Worm (Caenorhabditis elegans) whole organism, L4 larva: Measurements from ENCODE around the gene F59A6.13.

Experiments used
- F26F4.8 ChIP-seq: fragments of 200-800 bp; sonication (Bioruptor generic); conservative IDR thresholded peaks from 2 replicates; pipeline ENCODE4 v1.3.6; 2022; ENCODE audit warnings: missing genetic modification characterization, missing compliant biosample characterization
- F37D6.2 ChIP-seq: sonication (generic microtip); optimal IDR thresholded peaks from 2 replicates; lab custom pipeline; 2016; ENCODE audit warnings: mild to moderate bottlenecking, missing genetic modification characterization, missing compliant biosample characterization
- R02D3.7 ChIP-seq: fragments of 150-350 bp; sonication (generic microtip); optimal IDR thresholded peaks from 3 replicates; lab custom pipeline; 2014; ENCODE audit warnings: missing biosample characterization, missing genetic modification characterization
- Y48G9A.11 ChIP-seq: fragments of 200-800 bp; sonication (Bioruptor generic); IDR thresholded peaks from 2 replicates; pipeline ENCODE4 v1.3.6; 2022; ENCODE audit warnings: missing genetic modification reagents, missing genetic modification characterization, missing compliant biosample characterization
- Y5F2A.4 ChIP-seq: fragments of 200-800 bp; sonication (Bioruptor generic); optimal IDR thresholded peaks from 2 replicates; lab custom pipeline; 2018; ENCODE audit warnings: mild to moderate bottlenecking, missing genetic modification characterization, missing compliant biosample characterization
- Y75B8A.6 ChIP-seq: fragments of 200-800 bp; sonication (Bioruptor generic); IDR thresholded peaks from 2 replicates; pipeline ENCODE4 v1.3.6; 2022; ENCODE audit warnings: missing genetic modification reagents, missing genetic modification characterization, missing compliant biosample characterization
- aha-1 ChIP-seq: fragments of 150-350 bp; peaks from one replicate; lab custom pipeline; 2014; ENCODE audit warnings: missing biosample characterization, missing genetic modification characterization
- attf-4 ChIP-seq: sonication (generic microtip); optimal IDR thresholded peaks from 3 replicates; lab custom pipeline; 2017; ENCODE audit warnings: missing biosample characterization, missing genetic modification characterization
- ceh-20 ChIP-seq: fragments of 200-800 bp; sonication (Bioruptor generic); IDR thresholded peaks from 2 replicates; pipeline ENCODE4 v1.3.6; 2022; ENCODE audit warnings: missing genetic modification reagents, missing genetic modification characterization, missing compliant biosample characterization
- ceh-28 ChIP-seq: fragments of 150-350 bp; optimal IDR thresholded peaks from 2 replicates; lab custom pipeline; 2014; ENCODE audit warnings: missing biosample characterization, missing genetic modification reagents, missing genetic modification characterization
- ceh-44 ChIP-seq: fragments of 200-800 bp; sonication (Bioruptor generic); IDR thresholded peaks from 2 replicates; pipeline ENCODE4 v1.3.6; 2022; ENCODE audit warnings: missing genetic modification reagents, missing genetic modification characterization, missing compliant biosample characterization
- ceh-62 ChIP-seq: sonication (generic microtip); optimal IDR thresholded peaks from 2 replicates; lab custom pipeline; 2017; ENCODE audit warnings: missing biosample characterization, missing genetic modification characterization
- daf-12 ChIP-seq: fragments of 150-350 bp; optimal IDR thresholded peaks from 2 replicates; lab custom pipeline; 2014; ENCODE audit warnings: missing biosample characterization, missing genetic modification reagents, missing genetic modification characterization
- daf-16 ChIP-seq, 3 experiments: sonication (generic microtip); optimal IDR thresholded peaks; 2 replicates each; lab custom pipeline; 2016 to 2017; ENCODE audit warnings: missing genetic modification characterization in 3 of 3, missing genetic modification reagents in 3 of 3, mild to moderate bottlenecking in 2 of 3, missing compliant biosample characterization in 2 of 3, missing biosample characterization in 1 of 3, moderate library complexity in 1 of 3
- daf-19 ChIP-seq: fragments of 200-800 bp; sonication (Bioruptor generic); conservative IDR thresholded peaks from 2 replicates; pipeline ENCODE4 v1.3.6; 2022; ENCODE audit warnings: missing genetic modification characterization, missing compliant biosample characterization
- daf-8 ChIP-seq: fragments of 200-800 bp; sonication (Bioruptor generic); IDR thresholded peaks from 2 replicates; pipeline ENCODE4 v1.3.6; 2022; ENCODE audit warnings: missing genetic modification characterization, missing compliant biosample characterization
- dmd-8 ChIP-seq: fragments of 200-800 bp; sonication (Bioruptor generic); IDR thresholded peaks from 2 replicates; pipeline ENCODE4 v1.3.6; 2022; ENCODE audit warnings: missing genetic modification characterization, missing compliant biosample characterization
- egl-27 ChIP-seq: sonication (generic microtip); optimal IDR thresholded peaks from 3 replicates; lab custom pipeline; 2017; ENCODE audit warnings: missing biosample characterization, missing genetic modification reagents, missing genetic modification characterization
- fkh-10 ChIP-seq: fragments of 150-350 bp; optimal IDR thresholded peaks from 2 replicates; lab custom pipeline; 2014; ENCODE audit warnings: missing biosample characterization, missing genetic modification reagents, missing genetic modification characterization
- hif-1 ChIP-seq, 2 experiments: sonication (generic microtip); optimal IDR thresholded peaks; 2 replicates each; lab custom pipeline; 2016 to 2017; ENCODE audit warnings: missing compliant biosample characterization in 2 of 2, missing genetic modification characterization in 2 of 2, missing genetic modification reagents in 2 of 2, missing genotype in 2 of 2, mild to moderate bottlenecking in 1 of 2
- hlh-30 ChIP-seq: sonication (generic microtip); optimal IDR thresholded peaks from 2 replicates; lab custom pipeline; 2017; ENCODE audit warnings: antibody characterized with exemption, mild to moderate bottlenecking, missing genetic modification characterization, missing compliant biosample characterization; ENCODE audit not compliant: insufficient read depth
- jun-1 ChIP-seq: fragments of 150-350 bp; optimal IDR thresholded peaks from 2 replicates; lab custom pipeline; 2014; ENCODE audit warnings: missing biosample characterization, missing genetic modification reagents, missing genetic modification characterization
- lin-1 ChIP-seq: fragments of 200-800 bp; sonication (Bioruptor generic); IDR thresholded peaks from 2 replicates; pipeline ENCODE4 v1.3.6; 2022; ENCODE audit warnings: missing genetic modification reagents, missing genetic modification characterization, missing compliant biosample characterization
- lin-15B ChIP-seq: fragments of 150-350 bp; sonication (generic microtip); optimal IDR thresholded peaks from 3 replicates; lab custom pipeline; 2014; ENCODE audit warnings: missing biosample characterization, missing genetic modification characterization
- lin-29 ChIP-seq: fragments of 200-800 bp; sonication (Bioruptor generic); IDR thresholded peaks from 2 replicates; pipeline ENCODE4 v1.3.6; 2022; ENCODE audit warnings: missing genetic modification reagents, missing genetic modification characterization, missing compliant biosample characterization
- lin-39 ChIP-seq: fragments of 150-350 bp; optimal IDR thresholded peaks from 2 replicates; lab custom pipeline; 2014; ENCODE audit warnings: missing biosample characterization, missing genetic modification reagents, missing genetic modification characterization
- madf-5 ChIP-seq, 2 experiments: fragments of 200-800 bp; sonication (Bioruptor generic); IDR thresholded peaks; 2 replicates each; pipeline ENCODE4 v1.3.6; 2022; ENCODE audit warnings: missing compliant biosample characterization in 2 of 2, missing genetic modification characterization in 2 of 2
- mes-2 ChIP-seq: sonication (generic microtip); optimal IDR thresholded peaks from 2 replicates; lab custom pipeline; 2016; ENCODE audit warnings: missing genotype, mild to moderate bottlenecking, missing genetic modification characterization, missing compliant biosample characterization; ENCODE audit not compliant: poor library complexity, severe bottlenecking
- nhr-10 ChIP-seq: fragments of 150-350 bp; optimal IDR thresholded peaks from 2 replicates; lab custom pipeline; 2014; ENCODE audit warnings: missing biosample characterization, missing genetic modification characterization
- nhr-25 ChIP-seq: sonication (generic microtip); optimal IDR thresholded peaks from 2 replicates; lab custom pipeline; 2017; ENCODE audit warnings: missing genetic modification characterization, mild to moderate bottlenecking, missing compliant biosample characterization, antibody characterized with exemption, moderate library complexity, borderline replicate concordance; ENCODE audit not compliant: insufficient read depth
- nhr-41 ChIP-seq: fragments of 200-800 bp; sonication (Bioruptor generic); IDR thresholded peaks from 2 replicates; pipeline ENCODE4 v1.3.6; 2022; ENCODE audit warnings: missing genetic modification reagents, missing genetic modification characterization, missing compliant biosample characterization
- nhr-6 ChIP-seq: fragments of 150-350 bp; optimal IDR thresholded peaks from 2 replicates; lab custom pipeline; 2014; ENCODE audit warnings: missing biosample characterization, missing genetic modification characterization
- sdz-12 ChIP-seq: fragments of 200-800 bp; sonication (Bioruptor generic); optimal IDR thresholded peaks from 2 replicates; lab custom pipeline; 2018; ENCODE audit warnings: mild to moderate bottlenecking, missing genetic modification characterization, missing compliant biosample characterization
- snpc-4 ChIP-seq: fragments of 150-350 bp; optimal IDR thresholded peaks from 2 replicates; lab custom pipeline; 2014; ENCODE audit warnings: missing biosample characterization, missing genetic modification characterization
- spr-3 ChIP-seq: fragments of 200-800 bp; sonication (Bioruptor generic); optimal IDR thresholded peaks from 2 replicates; lab custom pipeline; 2018; ENCODE audit warnings: mild to moderate bottlenecking, missing genetic modification characterization, missing compliant biosample characterization
- tag-97 ChIP-seq: fragments of 200-800 bp; sonication (Bioruptor generic); IDR thresholded peaks from 2 replicates; pipeline ENCODE4 v1.3.6; 2022; ENCODE audit warnings: missing genetic modification characterization, missing compliant biosample characterization
- unc-62 ChIP-seq, 3 experiments: fragments of 150-350 bp in 1 of 3; sonication (generic microtip); optimal IDR thresholded peaks in 2 of 3; peaks in 1 of 3; 1 replicate in 1 of 3; 2 replicates in 2 of 3; lab custom pipeline; 2014 to 2017; ENCODE audit warnings: missing biosample characterization in 3 of 3, missing genetic modification characterization in 3 of 3, missing genetic modification reagents in 3 of 3, missing genotype in 1 of 3
- zfp-3 ChIP-seq: fragments of 200-800 bp; sonication (Bioruptor generic); conservative IDR thresholded peaks from 2 replicates; pipeline ENCODE4 v1.3.6; 2022; ENCODE audit warnings: missing genetic modification reagents, missing genetic modification characterization, missing compliant biosample characterization
- zip-11 ChIP-seq: fragments of 200-800 bp; sonication (Bioruptor generic); IDR thresholded peaks from 2 replicates; pipeline ENCODE4 v1.3.6; 2022; ENCODE audit warnings: missing genetic modification characterization, missing compliant biosample characterization
- ztf-11 ChIP-seq: fragments of 150-350 bp; optimal IDR thresholded peaks from 2 replicates; lab custom pipeline; 2014; ENCODE audit warnings: missing biosample characterization, missing genetic modification characterization

Gene F59A6.13

DNA sequence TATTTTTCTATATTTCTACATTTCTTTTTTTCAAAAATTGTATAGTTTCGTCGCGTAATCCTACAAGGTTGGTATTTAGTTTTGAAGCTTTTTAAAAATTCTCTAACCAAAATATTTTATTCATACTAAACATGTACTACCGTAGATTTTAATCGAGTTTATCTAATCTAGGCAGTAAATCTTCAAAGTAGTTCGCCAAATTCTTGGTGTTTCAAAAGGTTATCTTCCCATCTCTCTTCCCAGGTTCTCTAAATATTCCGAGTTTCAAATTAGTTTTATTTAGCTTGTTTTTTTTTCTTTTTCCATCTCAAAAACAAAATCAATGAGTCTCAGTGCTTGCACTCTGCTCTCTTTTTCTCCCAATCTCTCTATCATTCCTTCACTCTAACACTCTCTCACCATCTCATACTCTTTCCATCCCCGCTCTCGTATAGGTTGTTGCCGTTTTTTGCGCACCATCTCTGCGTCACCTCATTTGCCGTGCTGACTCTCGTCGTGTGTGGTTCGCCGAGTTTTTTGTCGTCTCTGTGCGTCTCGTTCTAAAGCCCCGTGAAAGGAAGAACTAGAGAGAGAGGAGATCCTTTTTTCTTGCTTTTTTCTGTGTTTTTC, 5.5 kb upstream of the F59A6.13 start (continued):
- TF ChIP-seq mes-2 (tag; lab: Kevin White, UChicago): peak; percentile 69
- peak; percentile 77 for TF ChIP-seq hlh-30
- TF ChIP-seq spr-3: no peak
- no peak for TF ChIP-seq ztf-11 (tag; lab: Kevin White, UChicago)
- no peak for TF ChIP-seq ceh-28 (tag; lab: Kevin White, UChicago)
- no peak for TF ChIP-seq zfp-3 (GFP tag; lab: Robert Waterston, UW)
- TF ChIP-seq daf-12 (tag; lab: Kevin White, UChicago): no peak
- TF ChIP-seq lin-1 (GFP tag; lab: Robert Waterston, UW): no peak
- TF ChIP-seq Y5F2A.4 (GFP tag; lab: Kevin White, UChicago): no peak
- TF ChIP-seq hif-1 (tag; optimal IDR thresholded peaks at IDR 0.05; lab: Kevin White, UChicago): peak in 1 of 2 experiments; percentile 51
- no peak for TF ChIP-seq snpc-4 (tag; lab: Kevin White, UChicago)
- no peak for TF ChIP-seq madf-5 (GFP tag; IDR thresholded peaks at IDR 0.05; lab: Robert Waterston, UW)
- no peak for TF ChIP-seq lin-29 (GFP tag; lab: Robert Waterston, UW)
- peak; percentile 11 to 19 for TF ChIP-seq daf-16 (GFP tag; optimal IDR thresholded peaks at IDR 0.05; lab: Kevin White, UChicago)
- peak; percentile 74 for TF ChIP-seq daf-16 (tag; optimal IDR thresholded peaks at IDR 0.05; lab: Kevin White, UChicago)
- TF ChIP-seq nhr-41 (GFP tag; lab: Robert Waterston, UW): no peak
- no peak for TF ChIP-seq ceh-62 (tag; lab: Kevin White, UChicago)
- no peak for TF ChIP-seq lin-39 (tag; lab: Kevin White, UChicago)
- peak; percentile 58 for TF ChIP-seq fkh-10 (GFP tag; lab: Kevin White, UChicago)
- no peak for TF ChIP-seq daf-8 (GFP tag; lab: Robert Waterston, UW)
- peak; percentile 97 for TF ChIP-seq aha-1
- no peak for TF ChIP-seq sdz-12 (GFP tag; lab: Kevin White, UChicago)
- TF ChIP-seq R02D3.7 (tag; lab: Kevin White, UChicago): no peak
- no peak for TF ChIP-seq Y48G9A.11 (GFP tag; lab: Robert Waterston, UW)
- no peak for TF ChIP-seq lin-15B
- no peak for TF ChIP-seq attf-4 (tag; lab: Kevin White, UChicago)
- TF ChIP-seq nhr-6: peak; percentile 21
- TF ChIP-seq daf-19 (GFP tag; lab: Robert Waterston, UW): no peak
- no peak for TF ChIP-seq dmd-8 (GFP tag; lab: Robert Waterston, UW)
- no peak for TF ChIP-seq nhr-10 (tag; lab: Kevin White, UChicago)
- TF ChIP-seq F26F4.8 (GFP tag; lab: Robert Waterston, UW): no peak
- TF ChIP-seq F37D6.2: peak; percentile 5
- no peak for TF ChIP-seq nhr-25 (tag; lab: Kevin White, UChicago)
- no peak for TF ChIP-seq egl-27
- no peak for TF ChIP-seq zip-11 (GFP tag; lab: Robert Waterston, UW)
- no peak for TF ChIP-seq tag-97 (GFP tag; lab: Robert Waterston, UW)
- TF ChIP-seq ceh-44: no peak
- TF ChIP-seq Y75B8A.6 (GFP tag; lab: Robert Waterston, UW): no peak
- peak; percentile 44 for TF ChIP-seq ceh-20 (GFP tag; lab: Robert Waterston, UW)

DNA sequence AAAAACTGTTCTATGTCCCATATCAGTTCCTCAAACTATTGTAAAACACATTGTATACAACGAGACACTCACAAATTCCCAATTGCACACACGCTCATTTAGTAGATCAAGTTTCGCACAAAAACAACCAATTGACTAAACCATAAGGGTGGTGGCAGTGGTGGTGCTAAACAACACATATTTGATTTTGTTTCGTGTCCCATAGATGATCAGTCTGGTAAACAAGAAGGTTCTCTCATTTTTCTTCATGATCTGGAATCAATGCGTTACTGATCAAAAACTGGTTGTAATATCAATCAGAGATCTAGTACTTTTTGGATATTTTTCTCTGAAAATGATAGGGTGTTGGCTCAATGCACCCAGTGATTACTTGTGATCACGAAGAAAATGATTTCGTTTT, 4.0 kb upstream of the F59A6.13 start:
- TF ChIP-seq unc-62 (GFP tag; optimal IDR thresholded peaks at IDR 0.05 in 1 of 2; lab: Kevin White, UChicago) (peak in 1 of 2 experiments; percentile 77), unc-62 (tag; optimal IDR thresholded peaks at IDR 0.05; lab: Kevin White, UChicago) (no peak), jun-1 (tag; lab: Kevin White, UChicago) (no peak), aha-1 (peak; percentile 24)
